Worm (Caenorhabditis elegans): Measurements from ENCODE around the gene C10C6.3.
A peak's percentile ranks its signal among the peaks of the same experiment; 100 is the strongest.

Gene C10C6.3

ce11 chrIV:11474067-11474466 lies 9.0 kb upstream of the C10C6.3 start (continued):
- TF ChIP-seq vab-7 (GFP tag; IDR thresholded peaks at IDR 0.05) (peak; percentile 96), nhr-237 (tag; optimal IDR thresholded peaks at IDR 0.05) (no peak), nhr-6 (tag; optimal IDR thresholded peaks at IDR 0.05) (peak; percentile 5), ceh-62 (tag; optimal IDR thresholded peaks at IDR 0.05) (no peak), F44E2.7 (GFP tag; IDR thresholded peaks at IDR 0.05) (peak; percentile 97), php-3 (GFP tag; IDR thresholded peaks at IDR 0.05) (peak; percentile 91), lim-7 (GFP tag; IDR thresholded peaks at IDR 0.05) (peak; percentile 99), lin-15B (tag; optimal IDR thresholded peaks at IDR 0.05) (no peak), dmd-9 (GFP tag; IDR thresholded peaks at IDR 0.05) (peak; percentile 89), nhr-10 (tag; optimal IDR thresholded peaks at IDR 0.05) (no peak), F26F4.8 (GFP tag; conservative IDR thresholded peaks at IDR 0.05) (peak; percentile 98), lin-38 (GFP tag; IDR thresholded peaks at IDR 0.05) (peak; percentile 86), fos-1 (tag; optimal IDR thresholded peaks at IDR 0.05) (no peak), ZK337.2 (GFP tag; IDR thresholded peaks at IDR 0.05) (peak; percentile 86), Y5F2A.4 (GFP tag; optimal IDR thresholded peaks at IDR 0.05) (peak; percentile 89), F10B5.3 (tag; optimal IDR thresholded peaks at IDR 0.05) (peak; percentile 85), pqm-1 (tag; optimal IDR thresholded peaks at IDR 0.05) (peak; percentile 6), ctbp-1 (GFP tag; IDR thresholded peaks at IDR 0.05) (peak; percentile 87), lin-29 (GFP tag; IDR thresholded peaks at IDR 0.05) (peak; percentile 83), Y105C5A.15 (GFP tag; IDR thresholded peaks at IDR 0.05) (peak; percentile 96), daf-19 (GFP tag; conservative IDR thresholded peaks at IDR 0.05) (peak; percentile 92), zfp-2 (tag; optimal IDR thresholded peaks at IDR 0.05) (no peak), ceh-44 (GFP tag; IDR thresholded peaks at IDR 0.05) (peak; percentile 71), ceh-28 (tag; optimal IDR thresholded peaks at IDR 0.05) (no peak), ZK546.5 (tag; optimal IDR thresholded peaks at IDR 0.05) (no peak), aha-1 (tag) (peak; percentile 95), dmd-8 (GFP tag; IDR thresholded peaks at IDR 0.05) (peak; percentile 99), skn-1 (tag; optimal IDR thresholded peaks at IDR 0.05) (no peak), R02D3.7 (tag; optimal IDR thresholded peaks at IDR 0.05) (peak; percentile 14), lin-39 (tag; optimal IDR thresholded peaks at IDR 0.05) (no peak), dpl-1 (GFP tag; optimal IDR thresholded peaks at IDR 0.05) (peak; percentile 27), tag-97 (GFP tag; IDR thresholded peaks at IDR 0.05) (0 out of 2 replicates have a peak, but pooled peaks have one; percentile 72), jun-1 (tag; optimal IDR thresholded peaks at IDR 0.05) (peak; percentile 77), mxl-2 (GFP tag; conservative IDR thresholded peaks at IDR 0.05) (peak; percentile 91), nhr-11 (tag; optimal IDR thresholded peaks at IDR 0.05) (peak; percentile 34), mes-2 (tag; optimal IDR thresholded peaks at IDR 0.05; ENCODE audit: poor library complexity, severe bottlenecking) (peak; percentile 92), Y75B8A.6 (GFP tag; IDR thresholded peaks at IDR 0.05) (peak; percentile 87), F49E8.2 (tag; optimal IDR thresholded peaks at IDR 0.05; ENCODE audit: borderline replicate concordance) (peak; percentile 76), daf-8 (GFP tag; IDR thresholded peaks at IDR 0.05) (0 out of 2 replicates have a peak, but pooled peaks have one; percentile 87), mdl-1 (tag; optimal IDR thresholded peaks at IDR 0.05) (peak in 1 of 2 experiments; percentile 3), mdt-29 (GFP tag; IDR thresholded peaks at IDR 0.05) (peak; percentile 87), lir-3 (tag; optimal IDR thresholded peaks at IDR 0.05) (peak; percentile 91), spr-1 (tag; optimal IDR thresholded peaks at IDR 0.05) (peak; percentile 87), mep-1 (tag; optimal IDR thresholded peaks at IDR 0.05) (peak; percentile 80), nhr-28 (tag; optimal IDR thresholded peaks at IDR 0.05) (peak; percentile 24), ceh-32 (tag; optimal IDR thresholded peaks at IDR 0.05; ENCODE audit: poor library complexity) (no peak), unc-62 (GFP tag; optimal IDR thresholded peaks at IDR 0.05 in 1 of 2) (no peak), unc-62 (tag; optimal IDR thresholded peaks at IDR 0.05) (no peak), mxl-3 (GFP tag; optimal IDR thresholded peaks at IDR 0.05) (peak; percentile 88), hif-1 (tag; optimal IDR thresholded peaks at IDR 0.05) (peak; percentile 67 to 79), arid-1 (GFP tag; conservative IDR thresholded peaks at IDR 0.05) (peak; percentile 96), daf-16 (GFP tag; optimal IDR thresholded peaks at IDR 0.05) (peak; percentile 59 to 91), daf-16 (tag; optimal IDR thresholded peaks at IDR 0.05) (peak; percentile 73)

Data from whole organism, L4 larva.